Worm (Caenorhabditis elegans): ENCODE results near the gene duo-1.

- TF ChIP-seq elt-3 (tag; optimal IDR thresholded peaks at IDR 0.05) (no peak), snpc-4 (tag; optimal IDR thresholded peaks at IDR 0.05) (no peak), unc-39 (tag; optimal IDR thresholded peaks at IDR 0.05) (no peak), pha-4 (tag; optimal IDR thresholded peaks at IDR 0.05) (no peak), nhr-237 (tag; optimal IDR thresholded peaks at IDR 0.05) (no peak)
Measured at ce11 chrV:11580826-11581225, 26.4 kb downstream of the duo-1 start, which contains the start of gene srx-90.
